Worm (Caenorhabditis elegans): Measurements from ENCODE around the gene hrpu-2.
"Not testable (repeated sequence)": the region's sequence is repeated elsewhere in the genome, so short reads cannot be mapped to it uniquely, and the experiment has no call there.

Gene hrpu-2

ce11 chrIV:2236654-2237613, 59.2 kb downstream of the hrpu-2 start:
- TF ChIP-seq sptf-1 (tag; optimal IDR thresholded peaks at IDR 0.05) (no peak), snpc-4 (tag; optimal IDR thresholded peaks at IDR 0.05) (no peak), pha-4 (tag; optimal IDR thresholded peaks at IDR 0.05) (no peak), nhr-2 (tag; optimal IDR thresholded peaks at IDR 0.05) (no peak), mab-5 (tag; optimal IDR thresholded peaks at IDR 0.05) (no peak), hlh-1 (tag; optimal IDR thresholded peaks at IDR 0.05) (no peak), sem-2 (GFP tag; optimal IDR thresholded peaks at IDR 0.05) (no peak), nhr-76 (tag; optimal IDR thresholded peaks at IDR 0.05) (no peak), zip-8 (tag; optimal IDR thresholded peaks at IDR 0.05) (no peak), mls-2 (tag; optimal IDR thresholded peaks at IDR 0.05) (no peak), ces-1 (GFP tag; optimal IDR thresholded peaks at IDR 0.05) (no peak), ceh-39 (tag; optimal IDR thresholded peaks at IDR 0.05) (no peak), tbx-8 (GFP tag; optimal IDR thresholded peaks at IDR 0.05) (no peak)

- TF ChIP-seq nhr-28 (tag; optimal IDR thresholded peaks at IDR 0.05) (no peak), nhr-76 (tag; optimal IDR thresholded peaks at IDR 0.05) (no peak)
These were observed 64.8 kb downstream of the hrpu-2 start, which contains the start of the genes M70.3 and M70.2 for ce11 chrIV:2242349-2243088. TSS of gene M70.3 (minus strand) at chrIV:2242449. TSS of gene M70.2 (plus strand) at chrIV:2243038.

- not testable (repeated sequence) for TF ChIP-seq M03D4.4, unc-39, ztf-11 (tag; optimal IDR thresholded peaks at IDR 0.05)
These were observed 67.9 kb downstream of the hrpu-2 start, which contains the start of gene M70.1 for ce11 chrIV:2245565-2245964. TSS of gene M70.1 (plus strand) at chrIV:2245865.

ce11 chrIV:2246150-2246549, 68.5 kb downstream of the hrpu-2 start:
- TF ChIP-seq lin-32 (GFP tag; optimal IDR thresholded peaks at IDR 0.05) (no peak), hlh-1 (tag; optimal IDR thresholded peaks at IDR 0.05) (no peak), M03D4.4 (tag; optimal IDR thresholded peaks at IDR 0.05) (no peak), unc-39 (tag; optimal IDR thresholded peaks at IDR 0.05) (no peak), elt-3 (tag; optimal IDR thresholded peaks at IDR 0.05) (no peak), mep-1 (tag; optimal IDR thresholded peaks at IDR 0.05) (no peak), nhr-237 (tag; optimal IDR thresholded peaks at IDR 0.05) (no peak), ces-1 (GFP tag; optimal IDR thresholded peaks at IDR 0.05) (no peak), ham-2 (GFP tag; optimal IDR thresholded peaks at IDR 0.05) (no peak), drap-1 (GFP tag; optimal IDR thresholded peaks at IDR 0.05) (no peak), lsy-2 (tag; optimal IDR thresholded peaks at IDR 0.05) (no peak), elt-1 (tag; optimal IDR thresholded peaks at IDR 0.05; ENCODE audit: borderline replicate concordance, insufficient read depth) (no peak), nhr-28 (tag; optimal IDR thresholded peaks at IDR 0.05) (no peak), tbx-8 (GFP tag; optimal IDR thresholded peaks at IDR 0.05) (no peak), mls-2 (tag; optimal IDR thresholded peaks at IDR 0.05) (no peak)
